Worm (Caenorhabditis elegans) whole organism, young adult: Measurements from ENCODE around the gene gln-6.

Source experiments
- B0019.2 ChIP-seq: fragments of 200-800 bp; sonication (Bioruptor generic); conservative IDR thresholded peaks from 2 replicates; pipeline ENCODE4 v1.3.6; 2022; ENCODE audit warnings: missing genetic modification reagents, missing genetic modification characterization, missing compliant biosample characterization
- B0336.3 ChIP-seq: fragments of 200-800 bp; sonication (Bioruptor generic); IDR thresholded peaks from 2 replicates; pipeline ENCODE4 v1.3.6; 2022; ENCODE audit warnings: missing genetic modification characterization, missing compliant biosample characterization
- F22D6.2 ChIP-seq: sonication (generic microtip); optimal IDR thresholded peaks from 2 replicates; lab custom pipeline; 2016; ENCODE audit warnings: mild to moderate bottlenecking, missing genetic modification characterization, missing compliant biosample characterization
- F37B4.10 ChIP-seq: fragments of 200-800 bp; sonication (Bioruptor generic); IDR thresholded peaks from 2 replicates; pipeline ENCODE4 v1.3.6; 2022; ENCODE audit warnings: missing genetic modification characterization, missing compliant biosample characterization
- F57C9.4 ChIP-seq: sonication (generic microtip); optimal IDR thresholded peaks from 2 replicates; lab custom pipeline; 2017; ENCODE audit warnings: mild to moderate bottlenecking, missing genetic modification characterization, missing compliant biosample characterization
- T07F8.4 ChIP-seq: sonication (generic microtip); optimal IDR thresholded peaks from 2 replicates; lab custom pipeline; 2016; ENCODE audit warnings: mild to moderate bottlenecking, missing genetic modification characterization, moderate library complexity, missing compliant biosample characterization
- Y53F4B.3 ChIP-seq: fragments of 200-800 bp; sonication (Bioruptor generic); IDR thresholded peaks from 2 replicates; pipeline ENCODE4 v1.3.6; 2022; ENCODE audit warnings: missing genetic modification reagents, missing genetic modification characterization, missing compliant biosample characterization
- Y56A3A.18 ChIP-seq: fragments of 200-800 bp; sonication (Bioruptor generic); IDR thresholded peaks from 2 replicates; pipeline ENCODE4 v1.3.6; 2022; ENCODE audit warnings: missing genetic modification reagents, missing genetic modification characterization, missing compliant biosample characterization
- aptf-2 ChIP-seq: fragments of 200-800 bp; sonication (Bioruptor generic); conservative IDR thresholded peaks from 2 replicates; pipeline ENCODE4 v1.3.6; 2022; ENCODE audit warnings: missing genetic modification reagents, missing genetic modification characterization, missing compliant biosample characterization
- attf-3 ChIP-seq: fragments of 200-800 bp; sonication (Bioruptor generic); conservative IDR thresholded peaks from 2 replicates; pipeline ENCODE4 v1.3.6; 2022; ENCODE audit warnings: missing genetic modification reagents, missing genetic modification characterization, missing compliant biosample characterization
- attf-5 ChIP-seq: fragments of 200-800 bp; sonication (Bioruptor generic); optimal IDR thresholded peaks from 2 replicates; lab custom pipeline; 2018; ENCODE audit warnings: mild to moderate bottlenecking, missing genetic modification characterization, missing compliant biosample characterization
- ceh-40 ChIP-seq: fragments of 200-800 bp; sonication (Bioruptor generic); IDR thresholded peaks from 2 replicates; pipeline ENCODE4 v1.3.6; 2022; ENCODE audit warnings: missing genetic modification characterization, missing compliant biosample characterization
- chd-7 ChIP-seq: sonication (generic microtip); optimal IDR thresholded peaks from 2 replicates; lab custom pipeline; 2016; ENCODE audit warnings: mild to moderate bottlenecking, missing genetic modification characterization, moderate library complexity, missing compliant biosample characterization
- dpff-1 ChIP-seq: sonication (generic microtip); optimal IDR thresholded peaks from 2 replicates; lab custom pipeline; 2017; ENCODE audit warnings: mild to moderate bottlenecking, missing genetic modification characterization, missing compliant biosample characterization
- dpl-1 ChIP-seq: fragments of 150-350 bp; optimal IDR thresholded peaks from 2 replicates; lab custom pipeline; 2014; ENCODE audit warnings: missing biosample characterization, missing genetic modification reagents, missing genetic modification characterization
- efl-1 ChIP-seq: fragments of 150-350 bp; optimal IDR thresholded peaks from 2 replicates; lab custom pipeline; 2014; ENCODE audit warnings: missing biosample characterization, missing genetic modification reagents, missing genetic modification characterization
- egl-44 ChIP-seq: fragments of 200-800 bp; sonication (Bioruptor generic); IDR thresholded peaks from 2 replicates; pipeline ENCODE4 v1.3.6; 2022; ENCODE audit warnings: missing genetic modification reagents, missing genetic modification characterization, missing compliant biosample characterization
- ets-4 ChIP-seq: fragments of 200-800 bp; sonication (Bioruptor generic); optimal IDR thresholded peaks from 2 replicates; lab custom pipeline; 2018; ENCODE audit warnings: mild to moderate bottlenecking, missing genetic modification characterization, missing compliant biosample characterization
- him-1 ChIP-seq: sonication (generic microtip); optimal IDR thresholded peaks from 2 replicates; lab custom pipeline; 2016; ENCODE audit warnings: missing genotype, missing genetic modification reagents, missing genetic modification characterization, missing compliant biosample characterization
- hlh-12 ChIP-seq: sonication (generic microtip); optimal IDR thresholded peaks from 2 replicates; lab custom pipeline; 2016; ENCODE audit warnings: missing genetic modification characterization, missing compliant biosample characterization
- lag-1 ChIP-seq: fragments of 200-800 bp; sonication (Bioruptor generic); IDR thresholded peaks from 2 replicates; pipeline ENCODE4 v1.3.6; 2022; ENCODE audit warnings: missing genetic modification reagents, missing genetic modification characterization, missing compliant biosample characterization
- lin-26 ChIP-seq: fragments of 200-800 bp; sonication (Bioruptor generic); IDR thresholded peaks from 2 replicates; pipeline ENCODE4 v1.3.6; 2022; ENCODE audit warnings: missing genetic modification reagents, missing genetic modification characterization, missing compliant biosample characterization
- lin-35 ChIP-seq, 3 experiments: fragments of 150-350 bp in 2 of 3; sonication (generic microtip) in 1 of 3; optimal IDR thresholded peaks; 2 replicates each; lab custom pipeline; 2014 to 2018; ENCODE audit warnings: missing biosample characterization in 3 of 3, missing genetic modification characterization in 3 of 3, missing genetic modification reagents in 3 of 3
- lin-40 ChIP-seq: sonication (generic microtip); optimal IDR thresholded peaks from 2 replicates; lab custom pipeline; 2016; ENCODE audit warnings: missing genetic modification characterization, mild to moderate bottlenecking, missing compliant biosample characterization, missing genotype, missing genetic modification reagents
- lin-54 ChIP-seq: fragments of 200-800 bp; sonication (Bioruptor generic); optimal IDR thresholded peaks from 2 replicates; lab custom pipeline; 2018; ENCODE audit warnings: mild to moderate bottlenecking, missing genetic modification characterization, missing compliant biosample characterization
- madf-10 ChIP-seq: sonication (generic microtip); optimal IDR thresholded peaks from 2 replicates; lab custom pipeline; 2016; ENCODE audit warnings: mild to moderate bottlenecking, missing genetic modification characterization, missing compliant biosample characterization
- madf-6 ChIP-seq: fragments of 200-800 bp; sonication (Bioruptor generic); IDR thresholded peaks from 2 replicates; pipeline ENCODE4 v1.3.6; 2022; ENCODE audit warnings: missing genetic modification reagents, missing genetic modification characterization, missing compliant biosample characterization
- madf-8 ChIP-seq: fragments of 200-800 bp; sonication (Bioruptor generic); conservative IDR thresholded peaks from 2 replicates; pipeline ENCODE4 v1.3.6; 2022; ENCODE audit warnings: missing genetic modification reagents, missing genetic modification characterization, missing compliant biosample characterization
- mel-28 ChIP-seq: sonication (generic microtip); optimal IDR thresholded peaks from 2 replicates; lab custom pipeline; 2016; ENCODE audit warnings: borderline replicate concordance, mild to moderate bottlenecking, missing genetic modification characterization, missing compliant biosample characterization
- nhr-120 ChIP-seq: fragments of 200-800 bp; sonication (Bioruptor generic); IDR thresholded peaks from 2 replicates; pipeline ENCODE4 v1.3.6; 2022; ENCODE audit warnings: missing genetic modification characterization, missing compliant biosample characterization
- nhr-27 ChIP-seq: fragments of 200-800 bp; sonication (Bioruptor generic); optimal IDR thresholded peaks from 2 replicates; lab custom pipeline; 2018; ENCODE audit warnings: mild to moderate bottlenecking, missing genetic modification characterization, moderate library complexity, missing compliant biosample characterization
- pbrm-1 ChIP-seq: fragments of 200-800 bp; sonication (Bioruptor generic); IDR thresholded peaks from 2 replicates; pipeline ENCODE4 v1.3.6; 2022; ENCODE audit warnings: missing genetic modification reagents, missing genetic modification characterization, missing compliant biosample characterization
- snpc-4 ChIP-seq, 5 experiments: fragments of 150-350 bp in 1 of 5; sonication (generic microtip) in 4 of 5; optimal IDR thresholded peaks; 2 replicates each; lab custom pipeline; 2014 to 2018; ENCODE audit warnings: missing genetic modification characterization in 5 of 5, missing biosample characterization in 3 of 5, antibody characterized with exemption in 2 of 5, mild to moderate bottlenecking in 2 of 5, missing compliant biosample characterization in 2 of 5, missing genotype in 2 of 5, moderate library complexity in 2 of 5, missing genetic modification reagents in 1 of 5
- tbx-9 ChIP-seq: sonication (generic microtip); optimal IDR thresholded peaks from 2 replicates; lab custom pipeline; 2016; ENCODE audit warnings: borderline replicate concordance, missing genetic modification characterization, inconsistent platforms, missing compliant biosample characterization
- unc-62 ChIP-seq: fragments of 150-350 bp; optimal IDR thresholded peaks from 2 replicates; lab custom pipeline; 2014; ENCODE audit warnings: missing biosample characterization, missing genetic modification reagents, missing genetic modification characterization
- xnd-1 ChIP-seq: sonication (generic microtip); optimal IDR thresholded peaks from 2 replicates; lab custom pipeline; 2016; ENCODE audit warnings: missing genotype, missing genetic modification reagents, missing genetic modification characterization, missing compliant biosample characterization

The gln-6 gene

DNA sequence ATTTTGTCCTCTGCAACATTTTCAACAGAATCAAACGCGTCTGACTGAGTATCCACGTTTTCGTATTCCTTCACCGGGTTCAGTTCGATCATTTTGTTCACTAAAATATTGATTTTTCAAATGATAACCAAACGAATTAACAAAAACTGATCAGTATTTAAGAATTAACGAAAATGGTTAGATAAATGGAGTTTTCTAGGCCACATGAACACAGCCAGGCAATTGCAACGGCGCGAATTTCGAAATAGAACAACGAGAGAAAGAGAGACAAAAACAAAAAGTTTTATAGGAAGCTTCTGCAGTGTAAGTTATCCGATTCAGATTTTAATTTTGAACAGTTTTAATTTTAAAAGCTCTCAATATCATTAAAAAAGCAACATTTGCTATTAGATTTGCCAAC is 36.8 kb upstream of the gln-6 start, which contains the start of gene sna-2 (continued):
- TF ChIP-seq pbrm-1 (no peak), lin-35 (GFP tag; optimal IDR thresholded peaks at IDR 0.05; lab: Kevin White, UChicago) (peak in 1 of 3 experiments; percentile 83), attf-3 (GFP tag; lab: Robert Waterston, UW) (no peak), madf-10 (no peak), hlh-12 (no peak), dpl-1 (peak; percentile 60), madf-8 (GFP tag; lab: Robert Waterston, UW) (no peak), attf-5 (no peak), lin-54 (peak; percentile 58), snpc-4 (GFP tag; optimal IDR thresholded peaks at IDR 0.05; lab: Kevin White, UChicago) (no peak), snpc-4 (tag; optimal IDR thresholded peaks at IDR 0.05; lab: Kevin White, UChicago) (peak in 1 of 4 experiments; percentile 26), B0336.3 (GFP tag; lab: Robert Waterston, UW) (no peak), Y53F4B.3 (GFP tag; lab: Robert Waterston, UW) (no peak), xnd-1 (tag; lab: Kevin White, UChicago) (no peak), efl-1 (GFP tag; lab: Kevin White, UChicago) (peak; percentile 46), him-1 (no peak), madf-6 (GFP tag; lab: Robert Waterston, UW) (0 out of 2 replicates have a peak, but pooled peaks have one; percentile 27)

DNA sequence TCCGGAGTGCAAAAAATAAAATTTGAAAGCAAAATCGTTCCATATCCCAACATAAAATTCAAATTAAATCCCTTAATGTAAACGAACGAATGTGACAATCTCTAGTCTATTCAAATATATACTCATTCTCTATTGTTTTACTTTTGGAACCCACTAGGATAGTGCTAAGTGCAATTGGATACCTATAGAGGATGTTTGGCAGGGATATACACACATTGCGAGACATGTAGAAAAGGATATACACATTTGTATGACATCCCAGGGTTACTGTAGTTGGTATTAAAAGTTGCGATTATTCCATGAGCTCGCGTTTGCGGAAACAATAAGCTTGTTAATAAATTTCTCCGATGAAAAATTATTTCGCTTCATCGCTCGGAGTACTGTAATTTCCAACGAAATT is 32.7 kb upstream of the gln-6 start:
- TF ChIP-seq unc-62 (GFP tag; lab: Kevin White, UChicago), result no peak
- TF ChIP-seq madf-8 (GFP tag; lab: Robert Waterston, UW), result no peak
- TF ChIP-seq lin-26 (GFP tag; lab: Robert Waterston, UW), result no peak
- no peak for TF ChIP-seq Y56A3A.18 (GFP tag; lab: Robert Waterston, UW)
- no peak for TF ChIP-seq lin-40
- TF ChIP-seq ets-4, result no peak
- no peak for TF ChIP-seq egl-44 (GFP tag; lab: Robert Waterston, UW)
- TF ChIP-seq T07F8.4 (tag; lab: Kevin White, UChicago), result no peak
- TF ChIP-seq ceh-40 (GFP tag; lab: Robert Waterston, UW), result no peak
- no peak for TF ChIP-seq B0019.2 (GFP tag; lab: Robert Waterston, UW)
- TF ChIP-seq dpff-1 (tag; lab: Kevin White, UChicago), result no peak

DNA sequence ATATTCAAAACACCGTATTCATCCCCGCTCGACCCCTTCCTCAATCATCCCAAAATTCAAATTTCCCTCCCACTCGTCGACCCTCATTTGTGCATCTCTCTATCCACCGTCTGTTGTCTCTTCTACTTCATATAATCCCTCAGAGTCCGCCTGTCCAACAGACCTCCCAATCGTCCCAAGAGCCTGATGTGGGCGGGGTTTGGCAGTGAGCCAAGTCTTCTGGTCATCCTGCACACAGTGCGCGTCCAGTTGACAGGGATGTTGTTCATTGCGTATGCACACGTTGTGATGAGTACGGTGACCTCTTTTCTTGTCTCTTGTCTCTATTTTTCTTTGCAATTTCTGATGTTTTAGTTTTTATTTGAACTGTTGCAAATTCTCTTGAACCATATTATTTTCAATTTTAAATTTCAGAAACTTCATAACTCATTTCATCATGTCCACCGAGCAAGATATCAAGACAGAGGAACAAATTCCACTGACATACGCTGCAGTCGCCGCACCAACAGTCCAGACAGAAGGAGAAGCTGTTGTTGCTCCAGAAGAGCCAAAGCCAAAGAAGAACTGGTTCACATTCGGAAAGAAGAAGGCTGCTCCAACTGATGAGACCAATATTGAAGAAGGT is 31.5 kb upstream of the gln-6 start, which contains the start of gene cav-1:
Gene cav-1 (plus strand): TSS at position 415 of the 625 bp plus-strand sequence.
- TF ChIP-seq B0019.2 (GFP tag; lab: Robert Waterston, UW) (no peak), F37B4.10 (no peak), tbx-9 (tag; lab: Kevin White, UChicago) (no peak), pbrm-1 (no peak), aptf-2 (GFP tag; lab: Robert Waterston, UW) (0 out of 2 replicates have a peak, but pooled peaks have one; percentile 53), mel-28 (tag; lab: Kevin White, UChicago) (no peak), unc-62 (GFP tag; lab: Kevin White, UChicago) (peak; percentile 34), chd-7 (no peak)

DNA sequence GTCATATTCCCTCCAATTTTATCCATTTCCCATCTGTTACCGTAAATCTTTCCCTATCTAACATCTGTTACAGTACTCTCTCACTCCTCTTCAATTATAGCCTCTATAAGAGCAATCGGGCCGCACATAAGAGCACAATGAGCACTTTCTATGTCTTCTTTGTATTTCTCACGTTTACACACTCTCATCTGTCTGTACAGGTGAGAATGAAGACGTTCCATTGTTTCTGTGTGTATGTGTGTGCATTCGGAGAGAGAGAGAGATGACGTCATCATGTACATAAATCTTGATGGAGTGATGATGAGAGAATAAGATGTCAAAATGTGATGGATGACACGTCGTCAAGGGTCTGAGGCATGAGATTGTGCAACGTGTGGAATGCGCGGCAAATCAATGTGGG is 30.1 kb upstream of the gln-6 start:
- TF ChIP-seq lag-1 (GFP tag; lab: Robert Waterston, UW), result no peak
- TF ChIP-seq nhr-120 (GFP tag; lab: Robert Waterston, UW), result no peak
- TF ChIP-seq nhr-27, result no peak
- peak; percentile 95 for TF ChIP-seq unc-62 (GFP tag; lab: Kevin White, UChicago)
- no peak for TF ChIP-seq F57C9.4 (tag; lab: Kevin White, UChicago)
- TF ChIP-seq F22D6.2 (tag; lab: Kevin White, UChicago), result no peak
